Fruit fly (Drosophila melanogaster) whole organism, embryonic: Measurements from ENCODE around the gene Trs20.

Experiments used
- Awh ChIP-seq: fragments of 200-800 bp; sonication (Bioruptor generic); IDR thresholded peaks from 2 replicates; pipeline ENCODE4, ENCODE4 v1.3.6; 2022; ENCODE audit warnings: missing biosample characterization, missing genetic modification characterization
- CG10431 ChIP-seq: fragments of 200-800 bp; sonication (Bioruptor generic); optimal IDR thresholded peaks from 3 replicates; lab custom pipeline; 2018; ENCODE audit warnings: missing biosample characterization, mild to moderate bottlenecking, missing genetic modification characterization
- CG11504 ChIP-seq: fragments of 200-800 bp; sonication (Bioruptor generic); optimal IDR thresholded peaks from 3 replicates; lab custom pipeline; 2019; ENCODE audit warnings: missing biosample characterization, mild to moderate bottlenecking, missing genetic modification characterization, moderate library complexity
- CG13287 ChIP-seq: fragments of 200-800 bp; sonication (Bioruptor generic); IDR thresholded peaks from 2 replicates; pipeline ENCODE4 v1.3.6; 2022; ENCODE audit warnings: missing biosample characterization, missing genetic modification characterization; ENCODE audit not compliant: partially characterized antibody
- CG14050 ChIP-seq: fragments of 200-800 bp; sonication (Bioruptor generic); IDR thresholded peaks from 3 replicates; pipeline ENCODE4 v1.3.6; 2022; ENCODE audit warnings: missing biosample characterization, missing genetic modification characterization
- CG1529 ChIP-seq: fragments of 200-800 bp; sonication (Bioruptor generic); optimal IDR thresholded peaks from 3 replicates; lab custom pipeline; 2018; ENCODE audit warnings: missing biosample characterization, missing genetic modification characterization
- CG15696 ChIP-seq: fragments of 200-800 bp; sonication (Bioruptor generic); optimal IDR thresholded peaks from 2 replicates; lab custom pipeline; 2019; ENCODE audit warnings: missing biosample characterization, mild to moderate bottlenecking, missing genetic modification characterization, moderate library complexity
- CG16815 ChIP-seq: fragments of 200-800 bp; sonication (Bioruptor generic); optimal IDR thresholded peaks from 3 replicates; lab custom pipeline; 2017; ENCODE audit warnings: missing biosample characterization, mild to moderate bottlenecking, missing genetic modification characterization
- CG17385 ChIP-seq: fragments of 200-800 bp; sonication (Bioruptor generic); optimal IDR thresholded peaks from 3 replicates; lab custom pipeline; 2018; ENCODE audit warnings: missing biosample characterization, mild to moderate bottlenecking, missing genetic modification characterization
- CG18599 ChIP-seq: fragments of 200-800 bp; sonication (Bioruptor generic); optimal IDR thresholded peaks from 3 replicates; lab custom pipeline; 2017; ENCODE audit warnings: missing biosample characterization, missing genetic modification characterization, mild to moderate bottlenecking, moderate library complexity, missing genetic modification reagents
- CG30431 ChIP-seq: fragments of 200-800 bp; sonication (Bioruptor generic); optimal IDR thresholded peaks from 2 replicates; lab custom pipeline; 2017; ENCODE audit warnings: missing biosample characterization, missing genetic modification characterization
- CG4424 ChIP-seq: fragments of 200-800 bp; sonication (Bioruptor generic); optimal IDR thresholded peaks from 3 replicates; lab custom pipeline; 2016; ENCODE audit warnings: missing biosample characterization, missing genetic modification characterization
- CG4707 ChIP-seq: fragments of 200-800 bp; sonication (Bioruptor generic); optimal IDR thresholded peaks from 2 replicates; lab custom pipeline; 2018; ENCODE audit warnings: missing biosample characterization, mild to moderate bottlenecking, missing genetic modification characterization, moderate library complexity
- CG6175 ChIP-seq: fragments of 200-800 bp; sonication (Bioruptor generic); IDR thresholded peaks from 3 replicates; pipeline ENCODE4 v1.3.6; 2022; ENCODE audit warnings: missing biosample characterization, missing genetic modification characterization
- CG8765 ChIP-seq: fragments of 200-800 bp; sonication (Bioruptor generic); IDR thresholded peaks from 2 replicates; pipeline ENCODE4 v1.3.6; 2022; ENCODE audit warnings: missing biosample characterization, missing genetic modification characterization
- CG9817 ChIP-seq: fragments of 200-800 bp; sonication (Bioruptor generic); optimal IDR thresholded peaks from 2 replicates; lab custom pipeline; 2018; ENCODE audit warnings: missing biosample characterization, mild to moderate bottlenecking, missing genetic modification characterization, moderate library complexity
- Dbx ChIP-seq: fragments of 200-800 bp; sonication (Bioruptor generic); IDR thresholded peaks from 3 replicates; pipeline ENCODE4 v1.3.6; 2022; ENCODE audit warnings: missing biosample characterization, missing genetic modification characterization
- Dref ChIP-seq: fragments of 200-800 bp; sonication (Bioruptor generic); IDR thresholded peaks from 2 replicates; pipeline ENCODE4 v1.3.6; 2022; ENCODE audit warnings: missing biosample characterization, missing genetic modification characterization
- Gug ChIP-seq: fragments of 200-800 bp; sonication (Bioruptor generic); IDR thresholded peaks from 4 replicates; pipeline ENCODE4 v1.3.6; 2022; ENCODE audit warnings: missing biosample characterization, missing genetic modification characterization
- Myb ChIP-seq: fragments of 200-800 bp; sonication (Bioruptor generic); optimal IDR thresholded peaks from 2 replicates; lab custom pipeline; 2016; ENCODE audit warnings: missing biosample characterization, missing genetic modification characterization
- NFAT ChIP-seq: fragments of 200-800 bp; sonication (Bioruptor generic); IDR thresholded peaks from 2 replicates; pipeline ENCODE4 v1.3.6; 2022; ENCODE audit warnings: missing biosample characterization, missing genetic modification characterization
- Nf-YA ChIP-seq: fragments of 200-800 bp; sonication (Bioruptor generic); IDR thresholded peaks from 2 replicates; pipeline ENCODE4 v1.3.6; 2022; ENCODE audit warnings: missing biosample characterization, missing genetic modification characterization
- NfI ChIP-seq: fragments of 200-800 bp; sonication (Bioruptor generic); optimal IDR thresholded peaks from 3 replicates; lab custom pipeline; 2018; ENCODE audit warnings: missing biosample characterization, mild to moderate bottlenecking, missing genetic modification characterization, moderate library complexity
- Oaz ChIP-seq: fragments of 200-800 bp; sonication (Bioruptor generic); IDR thresholded peaks from 2 replicates; pipeline ENCODE4 v1.3.6; 2022; ENCODE audit warnings: missing biosample characterization, missing genetic modification characterization
- Optix ChIP-seq: fragments of 200-800 bp; sonication (Bioruptor generic); IDR thresholded peaks from 3 replicates; pipeline ENCODE4 v1.3.6; 2022; ENCODE audit warnings: missing biosample characterization, missing genetic modification characterization
- Scr ChIP-seq: fragments of 200-800 bp; sonication (Bioruptor generic); IDR thresholded peaks from 2 replicates; pipeline ENCODE4 v1.3.6; 2022; ENCODE audit warnings: missing biosample characterization, missing genetic modification characterization; ENCODE audit not compliant: partially characterized antibody
- Side ChIP-seq: fragments of 200-800 bp; sonication (Bioruptor generic); optimal IDR thresholded peaks from 2 replicates; lab custom pipeline; 2016; ENCODE audit warnings: missing biosample characterization, missing genetic modification characterization
- YL-1 ChIP-seq: fragments of 200-800 bp; sonication (Bioruptor generic); optimal IDR thresholded peaks from 3 replicates; lab custom pipeline; 2017; ENCODE audit warnings: missing biosample characterization, mild to moderate bottlenecking, missing genetic modification characterization
- abd-A ChIP-seq: fragments of 200-800 bp; sonication (Bioruptor generic); optimal IDR thresholded peaks from 3 replicates; lab custom pipeline; 2019; ENCODE audit warnings: missing biosample characterization, mild to moderate bottlenecking, missing genetic modification characterization, moderate library complexity
- al ChIP-seq: fragments of 200-800 bp; sonication (Bioruptor generic); IDR thresholded peaks from 2 replicates; pipeline ENCODE4 v1.3.6; 2022; ENCODE audit warnings: missing biosample characterization, missing genetic modification characterization
- ato ChIP-seq: fragments of 200-800 bp; sonication (Bioruptor generic); IDR thresholded peaks from 2 replicates; pipeline ENCODE4 v1.3.6; 2022; ENCODE audit warnings: missing biosample characterization, missing genetic modification characterization; ENCODE audit not compliant: partially characterized antibody
- btn ChIP-seq: fragments of 200-800 bp; sonication (Bioruptor generic); optimal IDR thresholded peaks from 2 replicates; lab custom pipeline; 2016; ENCODE audit warnings: missing biosample characterization, missing genetic modification characterization
- chm ChIP-seq: fragments of 200-800 bp; sonication (Bioruptor generic); IDR thresholded peaks from 2 replicates; pipeline ENCODE4 v1.3.6; 2022; ENCODE audit warnings: missing biosample characterization, missing genetic modification characterization
- ci ChIP-seq: fragments of 200-800 bp; sonication (Bioruptor generic); IDR thresholded peaks from 3 replicates; pipeline ENCODE4 v1.3.6; 2022; ENCODE audit warnings: missing biosample characterization, missing genetic modification characterization
- emc ChIP-seq: fragments of 200-800 bp; sonication (Bioruptor generic); optimal IDR thresholded peaks from 2 replicates; lab custom pipeline; 2016; ENCODE audit warnings: missing biosample characterization, missing genetic modification characterization
- hbn ChIP-seq: fragments of 200-800 bp; sonication (Bioruptor generic); IDR thresholded peaks from 2 replicates; pipeline ENCODE4 v1.3.6; 2022; ENCODE audit warnings: missing biosample characterization, missing genetic modification characterization; ENCODE audit not compliant: partially characterized antibody
- hkb ChIP-seq, 2 experiments: fragments of 200-800 bp in 1 of 2; fragments of >200 bp in 1 of 2; sonication (Bioruptor generic) in 1 of 2; IDR thresholded peaks in 1 of 2; optimal IDR thresholded peaks in 1 of 2; 2 replicates each; pipeline versions ENCODE4 v1.3.6 to Lab custom; 2017 to 2022; ENCODE audit warnings: missing biosample characterization in 1 of 2, missing genetic modification characterization in 1 of 2
- insv ChIP-seq, 2 experiments: fragments of 200-800 bp; sonication (Bioruptor generic); optimal IDR thresholded peaks; 3 replicates each; lab custom pipeline; 2016 to 2018; ENCODE audit warnings: missing biosample characterization in 2 of 2, missing genetic modification characterization in 2 of 2
- jumu ChIP-seq: fragments of 200-800 bp; sonication (Bioruptor generic); optimal IDR thresholded peaks from 3 replicates; lab custom pipeline; 2016; ENCODE audit warnings: missing biosample characterization, missing genetic modification characterization
- mld ChIP-seq: fragments of 200-800 bp; sonication (Bioruptor generic); IDR thresholded peaks from 3 replicates; pipeline ENCODE4 v1.3.6; 2022; ENCODE audit warnings: missing biosample characterization, missing genetic modification characterization; ENCODE audit not compliant: partially characterized antibody
- org-1 ChIP-seq: fragments of 200-800 bp; sonication (Bioruptor generic); optimal IDR thresholded peaks from 2 replicates; lab custom pipeline; 2017; ENCODE audit warnings: missing biosample characterization, missing genetic modification characterization
- pan ChIP-seq, 4 experiments: fragments of >200 bp in 3 of 4; fragments of 200-800 bp in 1 of 4; sonication (Bioruptor generic) in 1 of 4; optimal IDR thresholded peaks in 3 of 4; IDR thresholded peaks in 1 of 4; 2 replicates each; pipeline versions ENCODE4 v1.3.6 to Lab custom; 2017 to 2022; ENCODE audit warnings: missing biosample characterization in 2 of 4, missing genetic modification characterization in 2 of 4, mixed read lengths in 1 of 4
- pros ChIP-seq: fragments of 200-800 bp; sonication (Bioruptor generic); optimal IDR thresholded peaks from 3 replicates; lab custom pipeline; 2019; ENCODE audit warnings: missing biosample characterization, mild to moderate bottlenecking, missing genetic modification characterization, moderate library complexity
- schlank ChIP-seq: fragments of 200-800 bp; sonication (Bioruptor generic); optimal IDR thresholded peaks from 2 replicates; lab custom pipeline; 2018; ENCODE audit warnings: missing biosample characterization, mild to moderate bottlenecking, missing genetic modification characterization
- sisA ChIP-seq: fragments of 200-800 bp; sonication (Bioruptor generic); IDR thresholded peaks from 2 replicates; pipeline ENCODE4 v1.3.6; 2022; ENCODE audit warnings: missing biosample characterization, missing genetic modification characterization
- trem ChIP-seq: fragments of 200-800 bp; optimal IDR thresholded peaks from 3 replicates; lab custom pipeline; 2019; ENCODE audit warnings: missing biosample characterization, mild to moderate bottlenecking, missing genetic modification characterization, moderate library complexity
- zen2 ChIP-seq: fragments of 200-800 bp; sonication (Bioruptor generic); IDR thresholded peaks from 3 replicates; pipeline ENCODE4 v1.3.6; 2022; ENCODE audit warnings: missing biosample characterization, missing genetic modification characterization; ENCODE audit not compliant: partially characterized antibody

The Trs20 gene

dm6 chr3L:16164150-16165039, 33.0 kb upstream of the Trs20 start, which contains the start of gene CG5151 (continued):
- no peak for TF ChIP-seq trem (tag; lab: Kevin White, UChicago)
- no peak for TF ChIP-seq CG30431 (GFP tag; lab: Kevin White, UChicago)
- TF ChIP-seq CG11504 (tag; lab: Kevin White, UChicago): no peak
- TF ChIP-seq CG4424 (GFP tag; lab: Kevin White, UChicago): no peak
- TF ChIP-seq CG10431 (GFP tag; lab: Kevin White, UChicago): no peak
- TF ChIP-seq jumu (GFP tag; lab: Kevin White, UChicago): no peak
- TF ChIP-seq NfI (GFP tag; lab: Kevin White, UChicago): no peak
- no peak for TF ChIP-seq CG15696 (tag; lab: Kevin White, UChicago)
- peak; percentile 84; the same call in 2 of the 3 replicates for TF ChIP-seq mld
- TF ChIP-seq hkb (optimal IDR thresholded peaks at IDR 0.05; lab: Kevin White, UChicago): no peak
- peak; percentile 54 for TF ChIP-seq hkb (GFP tag; IDR thresholded peaks at IDR 0.05; lab: Robert Waterston, UW)
- no peak for TF ChIP-seq al (GFP tag; lab: Robert Waterston, UW)
- TF ChIP-seq CG1529 (GFP tag; lab: Kevin White, UChicago): no peak
- TF ChIP-seq YL-1 (GFP tag; lab: Kevin White, UChicago): peak; percentile 51
- TF ChIP-seq Side (GFP tag; lab: Kevin White, UChicago): no peak
- no peak for TF ChIP-seq Gug
- TF ChIP-seq abd-A (tag; lab: Kevin White, UChicago): peak; percentile 90
- TF ChIP-seq pan (optimal IDR thresholded peaks at IDR 0.05; lab: Kevin White, UChicago): no peak
- peak in 1 of 2 experiments; percentile 45 for TF ChIP-seq pan (GFP tag; optimal IDR thresholded peaks at IDR 0.05 in 1 of 2, IDR thresholded peaks at IDR 0.05 in 1 of 2)
- TF ChIP-seq Nf-YA: no peak
- TF ChIP-seq Optix: no peak
- no peak for TF ChIP-seq Awh (GFP tag; lab: Robert Waterston, UW)
- TF ChIP-seq ci (GFP tag; lab: Robert Waterston, UW): peak; percentile 68
- TF ChIP-seq CG13287: peak; percentile 46
- TF ChIP-seq CG8765 (GFP tag; lab: Robert Waterston, UW): no peak
- no peak for TF ChIP-seq pros (GFP tag; lab: Kevin White, UChicago)
- TF ChIP-seq emc (GFP tag; lab: Kevin White, UChicago): no peak
- TF ChIP-seq zen2 (GFP tag; lab: Robert Waterston, UW): peak; percentile 54; the same call in 2 of the 3 replicates
- peak; percentile 13 for TF ChIP-seq CG17385 (GFP tag; lab: Kevin White, UChicago)
- TF ChIP-seq Myb (GFP tag; lab: Kevin White, UChicago): no peak
- peak; percentile 45 for TF ChIP-seq CG4707 (GFP tag; lab: Kevin White, UChicago)
- no peak for TF ChIP-seq hbn
- no peak for TF ChIP-seq sisA (GFP tag; lab: Robert Waterston, UW)
- no peak for TF ChIP-seq Oaz (GFP tag; lab: Robert Waterston, UW)
- peak; percentile 83; the same call in 1 of the 2 replicates for TF ChIP-seq chm (GFP tag; lab: Robert Waterston, UW)
- TF ChIP-seq CG16815 (GFP tag; lab: Kevin White, UChicago): no peak
- TF ChIP-seq org-1 (GFP tag; lab: Kevin White, UChicago): no peak
- TF ChIP-seq Dbx: peak; percentile 28; the same call in 1 of the 3 replicates
- TF ChIP-seq ato (GFP tag; lab: Robert Waterston, UW): peak; percentile 88
- no peak for TF ChIP-seq insv (GFP tag; optimal IDR thresholded peaks at IDR 0.05; lab: Kevin White, UChicago)
- peak; percentile 49; the same call in 1 of the 2 replicates for TF ChIP-seq NFAT (GFP tag; lab: Robert Waterston, UW)
- TF ChIP-seq CG14050 (GFP tag; lab: Robert Waterston, UW): no peak
- TF ChIP-seq Scr: peak; percentile 69
- peak; percentile 14 for TF ChIP-seq schlank
- no peak for TF ChIP-seq Dref
- no peak for TF ChIP-seq CG6175 (GFP tag; lab: Robert Waterston, UW)
- no peak for TF ChIP-seq btn (GFP tag; lab: Kevin White, UChicago)
- TF ChIP-seq CG18599 (GFP tag; lab: Kevin White, UChicago): no peak
- TF ChIP-seq CG9817: no peak
